Worm (Caenorhabditis elegans) whole organism, midembryonic: ENCODE data around the gene F32G8.3.

Experiments
- T22C8.4 ChIP-seq: fragments of 200-800 bp; sonication (Bioruptor generic); IDR thresholded peaks from 2 replicates; pipeline ENCODE4 v1.3.6; 2022; ENCODE audit warnings: missing genetic modification characterization, missing compliant biosample characterization
- cog-1 ChIP-seq: sonication (generic microtip); optimal IDR thresholded peaks from 2 replicates; lab custom pipeline; 2016; ENCODE audit warnings: missing genetic modification characterization, missing compliant biosample characterization
- flt-1 ChIP-seq: fragments of 200-800 bp; sonication (Bioruptor generic); IDR thresholded peaks from 2 replicates; pipeline ENCODE4 v1.3.6; 2022; ENCODE audit warnings: missing genetic modification characterization, missing compliant biosample characterization
- klf-2 ChIP-seq: fragments of 200-800 bp; sonication (Bioruptor generic); conservative IDR thresholded peaks from 2 replicates; pipeline ENCODE4 v1.3.6; 2022; ENCODE audit warnings: missing genetic modification reagents, missing genetic modification characterization, missing compliant biosample characterization
- med-1 ChIP-seq: sonication (generic microtip); optimal IDR thresholded peaks from 2 replicates; lab custom pipeline; 2017; ENCODE audit warnings: missing genetic modification characterization, mild to moderate bottlenecking, missing compliant biosample characterization, antibody characterized with exemption, missing genetic modification reagents; ENCODE audit not compliant: insufficient read depth
- ref-1 ChIP-seq: fragments of 200-800 bp; sonication (Bioruptor generic); conservative IDR thresholded peaks from 2 replicates; pipeline ENCODE4 v1.3.6; 2022; ENCODE audit warnings: missing genetic modification reagents, missing genetic modification characterization, missing compliant biosample characterization

- no peak for TF ChIP-seq med-1 (GFP tag; lab: Kevin White, UChicago)
- TF ChIP-seq ref-1 (GFP tag; lab: Robert Waterston, UW), result no peak
- no peak for TF ChIP-seq flt-1 (GFP tag; lab: Robert Waterston, UW)
- TF ChIP-seq T22C8.4 (GFP tag; lab: Robert Waterston, UW), result no peak
- TF ChIP-seq klf-2, result no peak
- no peak for TF ChIP-seq cog-1 (tag; lab: Kevin White, UChicago)
These were observed 21.2 kb upstream of the F32G8.3 start, which contains the start of gene vps-54 for ce11 chrV:10576319-10576718.
